Worm (Caenorhabditis elegans): ENCODE measurements around the gene sre-55.

DNA sequence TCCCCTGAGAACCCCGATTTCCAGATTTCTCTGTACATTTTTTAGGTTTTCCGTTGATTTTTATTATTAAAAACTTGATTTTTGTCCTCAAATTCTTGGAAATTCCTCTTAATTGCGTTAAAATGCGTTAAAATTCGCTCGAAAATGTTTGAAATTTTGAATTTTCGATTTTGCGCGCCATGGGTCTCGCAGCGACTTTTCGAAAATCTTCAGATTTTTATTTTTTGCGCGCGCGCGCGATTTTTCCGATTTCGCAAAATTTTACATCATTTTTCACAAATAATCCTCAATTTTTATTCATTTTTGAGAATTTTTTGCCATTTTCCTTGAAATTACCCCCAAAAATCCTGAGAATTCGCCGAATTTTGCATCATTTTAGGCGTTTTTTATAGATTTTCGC, 45.0 kb upstream of the sre-55 start:
- TF ChIP-seq nhr-10 (tag; optimal IDR thresholded peaks at IDR 0.05) (no peak), zag-1 (tag; optimal IDR thresholded peaks at IDR 0.05) (no peak), nhr-6 (tag; optimal IDR thresholded peaks at IDR 0.05) (no peak), snpc-4 (tag; optimal IDR thresholded peaks at IDR 0.05) (no peak), egl-27 (tag; optimal IDR thresholded peaks at IDR 0.05) (no peak), unc-62 (GFP tag; optimal IDR thresholded peaks at IDR 0.05) (no peak), mdl-1 (tag; optimal IDR thresholded peaks at IDR 0.05) (no peak), C34F6.9 (tag; optimal IDR thresholded peaks at IDR 0.05) (no peak), lin-11 (tag; optimal IDR thresholded peaks at IDR 0.05) (no peak), lsy-2 (tag; optimal IDR thresholded peaks at IDR 0.05) (no peak), elt-1 (tag; optimal IDR thresholded peaks at IDR 0.05) (no peak), ama-1 (optimal IDR thresholded peaks at IDR 0.05) (no peak), ztf-4 (tag; optimal IDR thresholded peaks at IDR 0.05) (no peak), lin-13 (GFP tag; optimal IDR thresholded peaks at IDR 0.05) (no peak)

Data from whole organism, L2 larva.